Fruit fly (Drosophila melanogaster) Kc167 (cell line): ENCODE measurements around the gene CG34436.

Experiments used
- Sin3A ChIP-seq: fragments of >200 bp; optimal IDR thresholded peaks from 2 replicates; lab custom pipeline; 2018; ENCODE audit warnings: missing external identifiers
- psq ChIP-seq: fragments of >200 bp; optimal IDR thresholded peaks from 2 replicates; lab custom pipeline; 2017; ENCODE audit warnings: missing external identifiers

DNA sequence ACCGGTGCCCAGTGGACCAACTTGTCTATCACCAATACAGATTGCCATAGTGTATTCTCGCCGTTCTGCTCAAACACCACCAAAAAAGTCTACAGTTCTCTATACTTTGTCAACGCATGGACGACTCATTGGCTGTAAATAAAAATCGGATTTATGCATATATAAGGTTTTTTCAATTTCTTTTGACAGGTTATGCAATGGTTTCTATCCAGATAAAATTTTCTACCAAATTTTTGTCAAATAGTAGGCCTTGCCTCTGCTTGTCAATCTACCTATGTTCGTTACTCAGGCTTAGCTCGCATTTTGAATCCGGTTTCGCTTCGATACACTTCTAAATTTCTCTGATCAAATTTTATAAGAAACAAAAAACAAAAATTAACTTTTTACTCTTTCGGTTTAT, 10.1 kb downstream of the CG34436 start, which contains the start of gene Mst98Cb:
- TF ChIP-seq psq (no peak), Sin3A (lab: Kevin White, UChicago) (no peak)
